Fruit fly (Drosophila melanogaster) whole organism, embryonic: ENCODE data around the gene CG9757.

Source experiments
- Awh ChIP-seq: fragments of 200-800 bp; sonication (Bioruptor generic); IDR thresholded peaks from 2 replicates; pipeline ENCODE4, ENCODE4 v1.3.6; 2022; ENCODE audit warnings: missing biosample characterization, missing genetic modification characterization
- BtbVII ChIP-seq: fragments of 200-800 bp; sonication (Bioruptor generic); optimal IDR thresholded peaks from 3 replicates; lab custom pipeline; 2017; ENCODE audit warnings: missing biosample characterization, mild to moderate bottlenecking, missing genetic modification characterization
- CG11504 ChIP-seq: fragments of 200-800 bp; sonication (Bioruptor generic); optimal IDR thresholded peaks from 3 replicates; lab custom pipeline; 2019; ENCODE audit warnings: missing biosample characterization, mild to moderate bottlenecking, missing genetic modification characterization, moderate library complexity
- CG12071 ChIP-seq: fragments of 200-800 bp; sonication (Bioruptor generic); optimal IDR thresholded peaks from 3 replicates; lab custom pipeline; 2018; ENCODE audit warnings: missing biosample characterization, mild to moderate bottlenecking, missing genetic modification characterization
- CG12769 ChIP-seq: fragments of 200-800 bp; sonication (Bioruptor generic); optimal IDR thresholded peaks from 2 replicates; lab custom pipeline; 2019; ENCODE audit warnings: missing biosample characterization, mild to moderate bottlenecking, missing genetic modification characterization, moderate library complexity
- CG14667 ChIP-seq: fragments of 200-800 bp; sonication (Bioruptor generic); IDR thresholded peaks from 2 replicates; pipeline ENCODE4 v1.3.6; 2022; ENCODE audit warnings: missing biosample characterization, missing genetic modification characterization
- CG17361 ChIP-seq: fragments of 200-800 bp; sonication (Bioruptor generic); IDR thresholded peaks from 3 replicates; pipeline ENCODE4 v1.3.6; 2022; ENCODE audit warnings: missing biosample characterization, missing genetic modification characterization
- CG17802 ChIP-seq: fragments of 200-800 bp; sonication (Bioruptor generic); optimal IDR thresholded peaks from 2 replicates; lab custom pipeline; 2018; ENCODE audit warnings: missing biosample characterization, mild to moderate bottlenecking, missing genetic modification characterization, moderate library complexity
- CG17829 ChIP-seq: fragments of 200-800 bp; optimal IDR thresholded peaks from 2 replicates; lab custom pipeline; 2019; ENCODE audit warnings: missing biosample characterization, mild to moderate bottlenecking, missing genetic modification characterization, moderate library complexity
- CG18011 ChIP-seq: fragments of 200-800 bp; sonication (Bioruptor generic); optimal IDR thresholded peaks from 2 replicates; lab custom pipeline; 2017; ENCODE audit warnings: missing biosample characterization, missing genetic modification characterization, mild to moderate bottlenecking, moderate library complexity, missing genotype
- CG1832 ChIP-seq: fragments of 200-800 bp; sonication (Bioruptor generic); optimal IDR thresholded peaks from 2 replicates; lab custom pipeline; 2017; ENCODE audit warnings: missing biosample characterization, mild to moderate bottlenecking, missing genetic modification characterization, inconsistent platforms
- CG2116 ChIP-seq: fragments of 200-800 bp; sonication (Bioruptor generic); optimal IDR thresholded peaks from 3 replicates; lab custom pipeline; 2018; ENCODE audit warnings: missing biosample characterization, mild to moderate bottlenecking, missing genetic modification characterization
- CG30403 ChIP-seq: fragments of 200-800 bp; sonication (Bioruptor generic); optimal IDR thresholded peaks from 3 replicates; lab custom pipeline; 2016; ENCODE audit warnings: missing biosample characterization, missing genetic modification characterization
- CG30431 ChIP-seq: fragments of 200-800 bp; sonication (Bioruptor generic); optimal IDR thresholded peaks from 2 replicates; lab custom pipeline; 2017; ENCODE audit warnings: missing biosample characterization, missing genetic modification characterization
- CG3065 ChIP-seq: fragments of 200-800 bp; sonication (Bioruptor generic); optimal IDR thresholded peaks from 2 replicates; lab custom pipeline; 2016; ENCODE audit warnings: missing biosample characterization, missing genetic modification characterization
- CG32532 ChIP-seq: fragments of 200-800 bp; sonication (Bioruptor generic); IDR thresholded peaks from 2 replicates; pipeline ENCODE4 v1.3.6; 2022; ENCODE audit warnings: missing biosample characterization, missing genetic modification characterization
- CG3995 ChIP-seq: fragments of 200-800 bp; sonication (Bioruptor generic); optimal IDR thresholded peaks from 3 replicates; lab custom pipeline; 2016; ENCODE audit warnings: missing biosample characterization, missing genetic modification characterization
- CG4328 ChIP-seq: fragments of 200-800 bp; sonication (Bioruptor generic); optimal IDR thresholded peaks from 3 replicates; lab custom pipeline; 2017; ENCODE audit warnings: missing biosample characterization, missing genetic modification reagents, missing genetic modification characterization
- CG6272 ChIP-seq: fragments of 200-800 bp; sonication (Bioruptor generic); IDR thresholded peaks from 2 replicates; pipeline ENCODE4 v1.3.6; 2022; ENCODE audit warnings: missing biosample characterization, missing genetic modification characterization
- CG6689 ChIP-seq: fragments of 200-800 bp; sonication (Bioruptor generic); IDR thresholded peaks from 2 replicates; pipeline ENCODE4 v1.3.6; 2022; ENCODE audit warnings: missing biosample characterization, missing genetic modification characterization
- CG7839 ChIP-seq: fragments of 200-800 bp; sonication (Bioruptor generic); optimal IDR thresholded peaks from 3 replicates; lab custom pipeline; 2018; ENCODE audit warnings: missing biosample characterization, mild to moderate bottlenecking, missing genetic modification characterization, moderate library complexity
- Dfd ChIP-seq, 2 experiments: fragments of >200 bp; optimal IDR thresholded peaks; 2 replicates each; lab custom pipeline; 2017; ENCODE audit warnings: missing biosample characterization in 2 of 2, missing genetic modification characterization in 2 of 2
- E2f1 ChIP-seq: fragments of 200-800 bp; sonication (Bioruptor generic); IDR thresholded peaks from 2 replicates; pipeline ENCODE4 v1.3.6; 2022; ENCODE audit warnings: missing biosample characterization, missing genetic modification characterization
- Ets65A ChIP-seq: fragments of 200-800 bp; sonication (Bioruptor generic); peaks from one replicate; lab custom pipeline; 2016; ENCODE audit warnings: missing biosample characterization, missing genetic modification characterization
- Fer3 ChIP-seq: fragments of 200-800 bp; sonication (Bioruptor generic); optimal IDR thresholded peaks from 2 replicates; lab custom pipeline; 2018; ENCODE audit warnings: missing biosample characterization, mild to moderate bottlenecking, missing genetic modification characterization, moderate library complexity
- HLH3B ChIP-seq: fragments of 200-800 bp; sonication (Bioruptor generic); IDR thresholded peaks from 2 replicates; pipeline ENCODE4 v1.3.6; 2022; ENCODE audit warnings: missing biosample characterization, missing genetic modification characterization
- HLH54F ChIP-seq: fragments of 200-800 bp; sonication (Bioruptor generic); optimal IDR thresholded peaks from 3 replicates; lab custom pipeline; 2016; ENCODE audit warnings: missing biosample characterization, missing genetic modification characterization
- HmgD ChIP-seq: fragments of 200-800 bp; sonication (Bioruptor generic); optimal IDR thresholded peaks from 3 replicates; lab custom pipeline; 2016; ENCODE audit warnings: missing biosample characterization, missing genetic modification characterization
- Meics ChIP-seq: fragments of 200-800 bp; sonication (Bioruptor generic); optimal IDR thresholded peaks from 2 replicates; lab custom pipeline; 2017; ENCODE audit warnings: missing biosample characterization, mild to moderate bottlenecking, missing genetic modification characterization
- NFAT ChIP-seq: fragments of 200-800 bp; sonication (Bioruptor generic); IDR thresholded peaks from 2 replicates; pipeline ENCODE4 v1.3.6; 2022; ENCODE audit warnings: missing biosample characterization, missing genetic modification characterization
- NfI ChIP-seq: fragments of 200-800 bp; sonication (Bioruptor generic); optimal IDR thresholded peaks from 3 replicates; lab custom pipeline; 2018; ENCODE audit warnings: missing biosample characterization, mild to moderate bottlenecking, missing genetic modification characterization, moderate library complexity
- Oli ChIP-seq: fragments of 200-800 bp; sonication (Bioruptor generic); optimal IDR thresholded peaks from 2 replicates; lab custom pipeline; 2018; ENCODE audit warnings: missing biosample characterization, mild to moderate bottlenecking, missing genetic modification characterization, moderate library complexity
- Sin3A ChIP-seq: fragments of >200 bp; optimal IDR thresholded peaks from 2 replicates; lab custom pipeline; 2018
- Vsx1 ChIP-seq: fragments of 200-800 bp; sonication (Bioruptor generic); optimal IDR thresholded peaks from 2 replicates; lab custom pipeline; 2017; ENCODE audit warnings: missing biosample characterization, mild to moderate bottlenecking, missing genetic modification characterization, missing genetic modification reagents
- cad ChIP-seq: fragments of >200 bp; optimal IDR thresholded peaks from 2 replicates; lab custom pipeline; 2017; ENCODE audit warnings: missing biosample characterization, missing genetic modification characterization
- corto ChIP-seq: fragments of 200-800 bp; sonication (Bioruptor generic); optimal IDR thresholded peaks from 2 replicates; lab custom pipeline; 2016; ENCODE audit warnings: missing biosample characterization, mild to moderate bottlenecking, missing genetic modification characterization, moderate library complexity
- crc ChIP-seq: fragments of 200-800 bp; sonication (Bioruptor generic); optimal IDR thresholded peaks from 2 replicates; lab custom pipeline; 2016; ENCODE audit warnings: missing biosample characterization, missing genetic modification characterization
- croc ChIP-seq: fragments of 200-800 bp; sonication (Bioruptor generic); conservative IDR thresholded peaks from 3 replicates; pipeline ENCODE4 v1.3.6; 2022; ENCODE audit warnings: missing biosample characterization, missing genetic modification characterization
- fd3F ChIP-seq: fragments of 200-800 bp; sonication (Bioruptor generic); optimal IDR thresholded peaks from 2 replicates; lab custom pipeline; 2018; ENCODE audit warnings: missing biosample characterization, mild to moderate bottlenecking, missing genetic modification characterization, moderate library complexity
- gem ChIP-seq: fragments of 200-800 bp; sonication (Bioruptor generic); optimal IDR thresholded peaks from 2 replicates; lab custom pipeline; 2019; ENCODE audit warnings: missing biosample characterization, mild to moderate bottlenecking, missing genetic modification characterization, moderate library complexity
- lov ChIP-seq, 2 experiments: fragments of 200-800 bp in 1 of 2; fragments of >200 bp in 1 of 2; sonication (Bioruptor generic) in 1 of 2; IDR thresholded peaks in 1 of 2; optimal IDR thresholded peaks in 1 of 2; 2 replicates in 1 of 2; 3 replicates in 1 of 2; pipeline versions ENCODE4 v1.3.6 to Lab custom; 2017 to 2022; ENCODE audit warnings: missing biosample characterization in 1 of 2, missing genetic modification characterization in 1 of 2
- onecut ChIP-seq: fragments of 200-800 bp; sonication (Bioruptor generic); IDR thresholded peaks from 2 replicates; pipeline ENCODE4 v1.3.6; 2022; ENCODE audit warnings: missing biosample characterization, missing genetic modification characterization
- pho ChIP-seq: fragments of 200-800 bp; sonication (Bioruptor generic); optimal IDR thresholded peaks from 2 replicates; lab custom pipeline; 2016; ENCODE audit warnings: missing biosample characterization, missing genetic modification characterization
- prd ChIP-seq, 3 experiments: fragments of >200 bp in 2 of 3; fragments of 200-800 bp in 1 of 3; sonication (Bioruptor generic) in 1 of 3; optimal IDR thresholded peaks in 2 of 3; IDR thresholded peaks in 1 of 3; 2 replicates in 2 of 3; 3 replicates in 1 of 3; pipeline versions ENCODE4 v1.3.6 to Lab custom; 2017 to 2022; ENCODE audit warnings: missing biosample characterization in 1 of 3, missing genetic modification characterization in 1 of 3
- row ChIP-seq: fragments of 200-800 bp; sonication (Bioruptor generic); IDR thresholded peaks from 3 replicates; pipeline ENCODE4 v1.3.6; 2022; ENCODE audit warnings: missing biosample characterization, missing genetic modification characterization
- sens-2 ChIP-seq: fragments of 200-800 bp; sonication (Bioruptor generic); IDR thresholded peaks from 2 replicates; pipeline ENCODE4 v1.3.6; 2022; ENCODE audit warnings: missing biosample characterization, missing genetic modification characterization
- sisA ChIP-seq: fragments of 200-800 bp; sonication (Bioruptor generic); IDR thresholded peaks from 2 replicates; pipeline ENCODE4 v1.3.6; 2022; ENCODE audit warnings: missing biosample characterization, missing genetic modification characterization
- tio ChIP-seq: fragments of 200-800 bp; sonication (Bioruptor generic); optimal IDR thresholded peaks from 2 replicates; lab custom pipeline; 2017; ENCODE audit warnings: missing biosample characterization, missing genetic modification characterization, inconsistent platforms
- unpg ChIP-seq: fragments of 200-800 bp; sonication (Bioruptor generic); optimal IDR thresholded peaks from 3 replicates; lab custom pipeline; 2018; ENCODE audit warnings: missing biosample characterization, mild to moderate bottlenecking, missing genetic modification characterization, moderate library complexity
- vnd ChIP-seq: fragments of 200-800 bp; sonication (Bioruptor generic); IDR thresholded peaks from 3 replicates; pipeline ENCODE4 v1.3.6; 2022; ENCODE audit warnings: missing biosample characterization, missing genetic modification characterization; ENCODE audit not compliant: partially characterized antibody

CG9757 gene

DNA sequence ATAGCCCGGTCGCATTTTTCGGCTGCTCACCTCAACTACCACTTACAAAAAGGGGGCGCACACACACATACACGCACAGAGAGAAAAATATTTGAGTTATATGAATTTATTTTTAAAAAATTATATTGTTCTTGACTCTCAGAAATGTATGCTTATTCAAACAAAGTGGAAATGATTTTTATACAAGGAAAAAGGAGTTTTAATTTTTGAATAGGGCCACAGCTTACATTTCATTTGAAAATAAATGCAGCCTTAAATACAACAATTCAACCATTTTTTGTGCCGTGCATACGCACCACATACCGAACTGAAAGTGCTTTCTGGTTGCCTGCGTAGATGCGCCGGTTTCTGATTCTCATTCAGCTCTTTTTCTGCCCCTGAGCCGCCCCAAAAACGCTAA is 11.7 kb downstream of the CG9757 start (continued):
- TF ChIP-seq croc (GFP tag; lab: Robert Waterston, UW) (no peak), Awh (GFP tag; lab: Robert Waterston, UW) (no peak), CG3065 (GFP tag; lab: Kevin White, UChicago) (no peak), CG6272 (no peak), vnd (no peak), HLH54F (GFP tag; lab: Kevin White, UChicago) (no peak), CG30431 (GFP tag; lab: Kevin White, UChicago) (no peak), Vsx1 (no peak), fd3F (GFP tag; lab: Kevin White, UChicago) (no peak), Oli (tag; lab: Kevin White, UChicago) (peak; percentile 9), CG12071 (GFP tag; lab: Kevin White, UChicago) (no peak), CG17829 (tag; lab: Kevin White, UChicago) (no peak), crc (GFP tag; lab: Kevin White, UChicago) (no peak), CG18011 (no peak), BtbVII (GFP tag; lab: Kevin White, UChicago) (no peak), CG6689 (peak; percentile 47; the same call in 1 of the 2 replicates), CG2116 (no peak), HmgD (GFP tag; lab: Kevin White, UChicago) (no peak), corto (GFP tag; lab: Kevin White, UChicago) (no peak), NfI (GFP tag; lab: Kevin White, UChicago) (peak; percentile 20), lov (optimal IDR thresholded peaks at IDR 0.05; lab: Kevin White, UChicago) (no peak), lov (GFP tag; IDR thresholded peaks at IDR 0.05; lab: Robert Waterston, UW) (no peak), CG3995 (no peak), onecut (no peak), CG17802 (tag; lab: Kevin White, UChicago) (no peak), cad (GFP tag; lab: Kevin White, UChicago) (no peak), sens-2 (GFP tag; lab: Robert Waterston, UW) (no peak)

dm6 chr3R:13596409-13596808 is 15.8 kb downstream of the CG9757 start:
- TF ChIP-seq Ets65A (GFP tag; lab: Kevin White, UChicago), result peak; percentile 38
- TF ChIP-seq CG17802 (tag; lab: Kevin White, UChicago), result no peak
- TF ChIP-seq E2f1 (GFP tag; lab: Robert Waterston, UW), result 0 out of 2 replicates have a peak, but pooled peaks have one; percentile 11
- no peak for TF ChIP-seq NFAT (GFP tag; lab: Robert Waterston, UW)
- TF ChIP-seq CG32532 (GFP tag; lab: Robert Waterston, UW), result peak; percentile 39; the same call in 1 of the 2 replicates
- TF ChIP-seq lov (optimal IDR thresholded peaks at IDR 0.05; lab: Kevin White, UChicago), result no peak
- TF ChIP-seq lov (GFP tag; IDR thresholded peaks at IDR 0.05; lab: Robert Waterston, UW), result no peak
- TF ChIP-seq CG7839 (tag; lab: Kevin White, UChicago), result peak; percentile 28
- 0 out of 2 replicates have a peak, but pooled peaks have one; percentile 18 for TF ChIP-seq HLH3B (GFP tag; lab: Robert Waterston, UW)
- peak; percentile 0 for TF ChIP-seq tio (GFP tag; lab: Kevin White, UChicago)
- no peak for TF ChIP-seq prd (optimal IDR thresholded peaks at IDR 0.05; lab: Kevin White, UChicago)
- 0 out of 3 replicates have a peak, but pooled peaks have one; percentile 15 for TF ChIP-seq prd (GFP tag; IDR thresholded peaks at IDR 0.05; lab: Robert Waterston, UW)
- peak; percentile 45 for TF ChIP-seq CG11504 (tag; lab: Kevin White, UChicago)
- 0 out of 2 replicates have a peak, but pooled peaks have one; percentile 12 for TF ChIP-seq sisA (GFP tag; lab: Robert Waterston, UW)
- TF ChIP-seq CG14667, result no peak
- TF ChIP-seq row (GFP tag; lab: Robert Waterston, UW), result peak; percentile 50; the same call in 2 of the 3 replicates
- peak; percentile 2 for TF ChIP-seq Fer3 (tag; lab: Kevin White, UChicago)
- TF ChIP-seq Sin3A (lab: Kevin White, UChicago), result no peak
- no peak for TF ChIP-seq Dfd (GFP tag; optimal IDR thresholded peaks at IDR 0.05; lab: Kevin White, UChicago)
- TF ChIP-seq gem (tag; lab: Kevin White, UChicago), result peak; percentile 50
- TF ChIP-seq pho (GFP tag; lab: Kevin White, UChicago), result no peak
- TF ChIP-seq CG30403 (GFP tag; lab: Kevin White, UChicago), result peak; percentile 15
- TF ChIP-seq CG4328 (GFP tag; lab: Kevin White, UChicago), result no peak
- TF ChIP-seq CG17361 (GFP tag; lab: Robert Waterston, UW), result no peak
- TF ChIP-seq CG1832 (GFP tag; lab: Kevin White, UChicago), result no peak
- TF ChIP-seq Meics (GFP tag; lab: Kevin White, UChicago), result peak; percentile 34
- TF ChIP-seq CG12769 (tag; lab: Kevin White, UChicago), result no peak
- peak; percentile 30 for TF ChIP-seq unpg
